Worm (Caenorhabditis elegans) whole organism, late embryonic: Measurements from ENCODE around the gene C18E9.8.

Source experiments
- C38D4.7 ChIP-seq: fragments of 200-800 bp; sonication (Bioruptor generic); optimal IDR thresholded peaks from 2 replicates; lab custom pipeline; 2018; ENCODE audit warnings: mild to moderate bottlenecking, missing genetic modification characterization, moderate library complexity, missing compliant biosample characterization
- K02D7.2 ChIP-seq: sonication (generic microtip); optimal IDR thresholded peaks from 2 replicates; lab custom pipeline; 2017; ENCODE audit warnings: mild to moderate bottlenecking, missing genetic modification characterization, missing compliant biosample characterization
- Y22D7AL.16 ChIP-seq: sonication (generic microtip); optimal IDR thresholded peaks from 2 replicates; lab custom pipeline; 2016; ENCODE audit warnings: missing genetic modification characterization, missing compliant biosample characterization
- ahr-1 ChIP-seq: sonication (generic microtip); optimal IDR thresholded peaks from 2 replicates; lab custom pipeline; 2016; ENCODE audit warnings: missing genetic modification characterization, missing compliant biosample characterization
- ama-1 ChIP-seq: fragments of 150-350 bp; optimal IDR thresholded peaks from 2 replicates; lab custom pipeline; 2014
- ceh-14 ChIP-seq: sonication (generic microtip); optimal IDR thresholded peaks from 2 replicates; lab custom pipeline; 2016; ENCODE audit warnings: missing genotype, missing genetic modification characterization, missing compliant biosample characterization
- ceh-18 ChIP-seq: sonication (generic microtip); optimal IDR thresholded peaks from 2 replicates; lab custom pipeline; 2016; ENCODE audit warnings: missing genetic modification characterization, missing compliant biosample characterization
- ceh-19 ChIP-seq: fragments of 200-800 bp; sonication (Bioruptor generic); optimal IDR thresholded peaks from 2 replicates; lab custom pipeline; 2018; ENCODE audit warnings: mild to moderate bottlenecking, missing genetic modification characterization, missing compliant biosample characterization
- ceh-2 ChIP-seq: sonication (generic microtip); optimal IDR thresholded peaks from 2 replicates; lab custom pipeline; 2016; ENCODE audit warnings: missing genotype, missing genetic modification characterization, missing compliant biosample characterization
- ceh-24 ChIP-seq: sonication (generic microtip); optimal IDR thresholded peaks from 2 replicates; lab custom pipeline; 2016; ENCODE audit warnings: mild to moderate bottlenecking, missing genetic modification characterization, missing compliant biosample characterization
- ceh-31 ChIP-seq: sonication (generic microtip); optimal IDR thresholded peaks from 2 replicates; lab custom pipeline; 2016; ENCODE audit warnings: missing genetic modification characterization, missing compliant biosample characterization
- ceh-48 ChIP-seq: sonication (generic microtip); optimal IDR thresholded peaks from 2 replicates; lab custom pipeline; 2016; ENCODE audit warnings: missing genetic modification characterization, inconsistent platforms, missing compliant biosample characterization
- ceh-6 ChIP-seq: fragments of 200-800 bp; sonication (Bioruptor generic); optimal IDR thresholded peaks from 2 replicates; lab custom pipeline; 2018; ENCODE audit warnings: mild to moderate bottlenecking, missing genetic modification characterization, missing compliant biosample characterization
- ceh-9 ChIP-seq: sonication (generic microtip); optimal IDR thresholded peaks from 2 replicates; lab custom pipeline; 2016; ENCODE audit warnings: mild to moderate bottlenecking, missing genetic modification characterization, inconsistent platforms, missing compliant biosample characterization
- che-1 ChIP-seq: sonication (generic microtip); optimal IDR thresholded peaks from 2 replicates; lab custom pipeline; 2016; ENCODE audit warnings: mild to moderate bottlenecking, missing genetic modification characterization, missing compliant biosample characterization
- dmd-4 ChIP-seq: sonication (generic microtip); optimal IDR thresholded peaks from 2 replicates; lab custom pipeline; 2016; ENCODE audit warnings: borderline replicate concordance, missing genetic modification characterization, missing compliant biosample characterization
- dve-1 ChIP-seq: sonication (generic microtip); optimal IDR thresholded peaks from 2 replicates; lab custom pipeline; 2017; ENCODE audit warnings: antibody characterized with exemption, mild to moderate bottlenecking, missing genetic modification characterization, missing compliant biosample characterization
- fax-1 ChIP-seq: sonication (generic microtip); optimal IDR thresholded peaks from 2 replicates; lab custom pipeline; 2016; ENCODE audit warnings: missing genotype, missing genetic modification characterization, missing compliant biosample characterization
- fkh-10 ChIP-seq: fragments of 150-350 bp; optimal IDR thresholded peaks from 2 replicates; lab custom pipeline; 2014; ENCODE audit warnings: missing biosample characterization, missing genetic modification reagents, missing genetic modification characterization
- fkh-6 ChIP-seq: sonication (generic microtip); optimal IDR thresholded peaks from 2 replicates; lab custom pipeline; 2016; ENCODE audit warnings: missing genetic modification characterization, missing compliant biosample characterization
- hlh-30 ChIP-seq: sonication (generic microtip); optimal IDR thresholded peaks from 2 replicates; lab custom pipeline; 2017; ENCODE audit warnings: antibody characterized with exemption, missing genetic modification characterization, missing compliant biosample characterization; ENCODE audit not compliant: insufficient read depth
- hlh-8 ChIP-seq: sonication (generic microtip); optimal IDR thresholded peaks from 2 replicates; lab custom pipeline; 2016; ENCODE audit warnings: missing genotype, missing genetic modification characterization, missing compliant biosample characterization
- madf-2 ChIP-seq: sonication (generic microtip); optimal IDR thresholded peaks from 2 replicates; lab custom pipeline; 2017; ENCODE audit warnings: missing genetic modification characterization, missing compliant biosample characterization
- mec-3 ChIP-seq: sonication (generic microtip); optimal IDR thresholded peaks from 2 replicates; lab custom pipeline; 2016; ENCODE audit warnings: borderline replicate concordance, missing genetic modification characterization, missing compliant biosample characterization
- nfya-1 ChIP-seq: sonication (generic microtip); optimal IDR thresholded peaks from 2 replicates; lab custom pipeline; 2017; ENCODE audit warnings: missing genetic modification characterization, mild to moderate bottlenecking, missing compliant biosample characterization, antibody characterized with exemption, moderate library complexity
- npax-4 ChIP-seq: sonication (generic microtip); optimal IDR thresholded peaks from 2 replicates; lab custom pipeline; 2016; ENCODE audit warnings: missing genetic modification characterization, missing compliant biosample characterization
- odd-2 ChIP-seq: sonication (generic microtip); optimal IDR thresholded peaks from 2 replicates; lab custom pipeline; 2017; ENCODE audit warnings: antibody characterized with exemption, mild to moderate bottlenecking, missing genetic modification characterization, missing compliant biosample characterization
- pag-3 ChIP-seq: sonication (generic microtip); optimal IDR thresholded peaks from 2 replicates; lab custom pipeline; 2016; ENCODE audit warnings: missing compliant biosample characterization, missing genetic modification characterization, borderline replicate concordance
- pha-2 ChIP-seq: sonication (generic microtip); optimal IDR thresholded peaks from 2 replicates; lab custom pipeline; 2017; ENCODE audit warnings: mild to moderate bottlenecking, missing genetic modification characterization, missing compliant biosample characterization
- pha-4 ChIP-seq: fragments of 150-350 bp; optimal IDR thresholded peaks from 2 replicates; lab custom pipeline; 2018; ENCODE audit warnings: missing biosample characterization, missing genetic modification reagents, missing genetic modification characterization
- pros-1 ChIP-seq: fragments of 150-350 bp; optimal IDR thresholded peaks from 2 replicates; lab custom pipeline; 2014; ENCODE audit warnings: missing biosample characterization, missing genetic modification reagents, missing genetic modification characterization
- rnt-1 ChIP-seq: sonication (generic microtip); optimal IDR thresholded peaks from 2 replicates; lab custom pipeline; 2016; ENCODE audit warnings: missing genetic modification characterization, missing compliant biosample characterization
- sox-2 ChIP-seq: fragments of 200-800 bp; sonication (Bioruptor generic); IDR thresholded peaks from 2 replicates; pipeline ENCODE4 v1.3.6; 2022; ENCODE audit warnings: missing genetic modification reagents, missing genetic modification characterization, missing compliant biosample characterization
- sox-4 ChIP-seq: sonication (generic microtip); optimal IDR thresholded peaks from 2 replicates; lab custom pipeline; 2017; ENCODE audit warnings: mild to moderate bottlenecking, missing genetic modification characterization, inconsistent platforms, missing compliant biosample characterization
- syd-9 ChIP-seq: sonication (generic microtip); optimal IDR thresholded peaks from 2 replicates; lab custom pipeline; 2016; ENCODE audit warnings: mild to moderate bottlenecking, missing genetic modification characterization, moderate library complexity, missing compliant biosample characterization
- tbx-7 ChIP-seq: sonication (generic microtip); optimal IDR thresholded peaks from 2 replicates; lab custom pipeline; 2016; ENCODE audit warnings: missing genotype, missing genetic modification characterization, missing compliant biosample characterization
- unc-55 ChIP-seq: sonication (generic microtip); optimal IDR thresholded peaks from 2 replicates; lab custom pipeline; 2017; ENCODE audit warnings: missing biosample characterization, missing genetic modification reagents, missing genetic modification characterization
- unc-86 ChIP-seq: sonication (generic microtip); optimal IDR thresholded peaks from 2 replicates; lab custom pipeline; 2016; ENCODE audit warnings: missing genetic modification characterization, missing compliant biosample characterization
- ztf-16 ChIP-seq: sonication (generic microtip); optimal IDR thresholded peaks from 2 replicates; lab custom pipeline; 2017; ENCODE audit warnings: missing genetic modification characterization, missing compliant biosample characterization

Gene C18E9.8

ce11 chrII:8987962-8988361 is at the start of gene C18E9.8:
C18E9.8 (minus strand) TSS chrII:8988062.
- TF ChIP-seq madf-2 (tag; lab: Kevin White, UChicago) (no peak), syd-9 (no peak), pros-1 (tag; lab: Kevin White, UChicago) (no peak), ceh-31 (tag; lab: Kevin White, UChicago) (no peak), che-1 (tag; lab: Kevin White, UChicago) (no peak), fkh-6 (tag; lab: Kevin White, UChicago) (no peak), dve-1 (tag; lab: Kevin White, UChicago) (no peak), ceh-18 (tag; lab: Kevin White, UChicago) (no peak), pag-3 (tag; lab: Kevin White, UChicago) (no peak), ceh-9 (no peak), hlh-8 (tag; lab: Kevin White, UChicago) (no peak), odd-2 (tag; lab: Kevin White, UChicago) (no peak), ceh-19 (GFP tag; lab: Kevin White, UChicago) (no peak), mec-3 (tag; lab: Kevin White, UChicago) (no peak), sox-2 (GFP tag; lab: Robert Waterston, UW) (no peak), fax-1 (no peak), K02D7.2 (tag; lab: Kevin White, UChicago) (no peak), unc-86 (no peak), pha-4 (no peak), ceh-2 (tag; lab: Kevin White, UChicago) (no peak)

DNA sequence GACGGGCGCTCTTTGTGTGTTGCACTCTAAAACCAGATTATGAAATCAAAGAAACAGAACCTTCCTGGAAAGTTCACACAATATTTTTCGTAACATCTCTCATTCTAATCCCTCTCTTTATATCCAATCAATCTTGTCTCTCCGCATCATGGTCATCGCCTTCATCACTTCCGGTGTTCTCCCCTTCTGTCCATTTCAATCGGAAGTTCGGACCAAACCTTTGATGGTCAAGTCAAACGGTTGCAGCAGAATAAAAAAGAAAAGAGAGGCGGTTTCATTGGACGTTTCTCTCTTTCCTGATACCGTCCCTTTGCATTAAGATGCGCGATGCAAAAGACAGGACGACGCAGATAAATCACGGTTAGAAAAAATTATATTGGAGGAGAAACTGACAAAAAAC is 45.2 kb upstream of the C18E9.8 start:
- TF ChIP-seq pag-3 (tag; lab: Kevin White, UChicago) (no peak), mec-3 (tag; lab: Kevin White, UChicago) (no peak), sox-2 (GFP tag; lab: Robert Waterston, UW) (no peak), rnt-1 (tag; lab: Kevin White, UChicago) (no peak), ama-1 (no peak), ceh-24 (tag; lab: Kevin White, UChicago) (no peak), Y22D7AL.16 (tag; lab: Kevin White, UChicago) (no peak), ztf-16 (tag; lab: Kevin White, UChicago) (no peak), pha-2 (tag; lab: Kevin White, UChicago) (no peak), ahr-1 (tag; lab: Kevin White, UChicago) (no peak), sox-4 (tag; lab: Kevin White, UChicago) (no peak), nfya-1 (tag; lab: Kevin White, UChicago) (no peak), hlh-8 (tag; lab: Kevin White, UChicago) (no peak), syd-9 (no peak), ceh-6 (GFP tag; lab: Kevin White, UChicago) (no peak), fkh-10 (no peak), C38D4.7 (GFP tag; lab: Kevin White, UChicago) (no peak), npax-4 (tag; lab: Kevin White, UChicago) (no peak), ceh-48 (tag; lab: Kevin White, UChicago) (no peak)
- TF ChIP-seq, all 69 proteins: peak for 0

DNA sequence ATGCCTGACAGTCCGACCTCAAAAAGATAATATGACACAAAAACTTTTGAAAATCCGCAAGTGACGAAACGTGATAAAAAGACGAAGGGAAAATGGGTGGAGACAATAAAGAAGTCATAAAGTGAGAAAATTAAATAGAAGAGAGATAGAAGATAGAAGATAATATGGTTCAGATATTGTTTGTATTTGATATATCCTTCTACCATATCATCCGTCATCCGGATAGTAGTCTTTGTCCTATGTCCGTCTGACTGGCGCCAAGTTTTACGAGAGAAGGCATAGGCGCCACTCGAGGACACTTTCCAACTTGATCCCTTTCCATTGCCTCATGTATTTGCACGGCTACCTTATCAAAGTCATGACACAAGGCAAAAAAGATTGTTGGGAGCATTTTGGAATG is 44.0 kb upstream of the C18E9.8 start:
- TF ChIP-seq C38D4.7 (GFP tag; lab: Kevin White, UChicago) (no peak), fax-1 (no peak), unc-55 (GFP tag; lab: Kevin White, UChicago) (no peak)

ce11 chrII:9029218-9029672 is 41.4 kb upstream of the C18E9.8 start, which contains the start of gene F37B12.1:
F37B12.1 (minus strand) TSS chrII:9029268.
- TF ChIP-seq tbx-7 (tag; lab: Kevin White, UChicago) (no peak), ceh-2 (tag; lab: Kevin White, UChicago) (no peak), ama-1 (no peak), ceh-14 (tag; lab: Kevin White, UChicago) (no peak), che-1 (tag; lab: Kevin White, UChicago) (no peak), dmd-4 (tag; lab: Kevin White, UChicago) (no peak), hlh-30 (tag; lab: Kevin White, UChicago) (no peak)
